Worm (Caenorhabditis elegans): Measurements from ENCODE around the gene F54H12.5.

ce11 chrIII:7953208-7953607 lies 18.8 kb downstream of the F54H12.5 start, which contains the start of gene let-754:
- TF ChIP-seq elt-1 (tag; optimal IDR thresholded peaks at IDR 0.05) = no peak
- no peak for TF ChIP-seq pha-4 (tag; optimal IDR thresholded peaks at IDR 0.05)
- no peak for TF ChIP-seq sea-2 (GFP tag; optimal IDR thresholded peaks at IDR 0.05)
- no peak for TF ChIP-seq nhr-76 (tag; optimal IDR thresholded peaks at IDR 0.05)
- TF ChIP-seq unc-39 (tag; optimal IDR thresholded peaks at IDR 0.05) = no peak
- no peak for TF ChIP-seq nhr-237 (tag; optimal IDR thresholded peaks at IDR 0.05)
- no peak for TF ChIP-seq R02D3.7 (tag; optimal IDR thresholded peaks at IDR 0.05)
- TF ChIP-seq mml-1 (tag; optimal IDR thresholded peaks at IDR 0.05) = no peak
- no peak for TF ChIP-seq fos-1 (tag; optimal IDR thresholded peaks at IDR 0.05)
- TF ChIP-seq tbx-2 (tag; optimal IDR thresholded peaks at IDR 0.05) = no peak
- TF ChIP-seq ceh-82 (tag; optimal IDR thresholded peaks at IDR 0.05) = no peak
- TF ChIP-seq daf-12 (tag; optimal IDR thresholded peaks at IDR 0.05) = no peak
